Worm (Caenorhabditis elegans): ENCODE data around the gene fipr-11.

The fipr-11 gene

ce11 chrV:9911165-9911564 lies 5.2 kb upstream of the fipr-11 start:
- no peak for TF ChIP-seq egl-43 (GFP tag; IDR thresholded peaks at IDR 0.05)
- TF ChIP-seq daf-16 (GFP tag; optimal IDR thresholded peaks at IDR 0.05), result no peak
- TF ChIP-seq daf-16 (tag; optimal IDR thresholded peaks at IDR 0.05), result no peak
- TF ChIP-seq unc-62 (GFP tag; optimal IDR thresholded peaks at IDR 0.05 in 1 of 2), result peak in 1 of 2 experiments; percentile 45
- no peak for TF ChIP-seq unc-62 (tag; optimal IDR thresholded peaks at IDR 0.05)

ce11 chrV:9909624-9910023 lies 3.6 kb upstream of the fipr-11 start:
- TF ChIP-seq unc-62 (GFP tag; optimal IDR thresholded peaks at IDR 0.05 in 1 of 2) (peak in 1 of 2 experiments; percentile 96), unc-62 (tag; optimal IDR thresholded peaks at IDR 0.05) (no peak), Y5F2A.4 (GFP tag; optimal IDR thresholded peaks at IDR 0.05) (no peak)

- TF ChIP-seq unc-62 (GFP tag; optimal IDR thresholded peaks at IDR 0.05 in 1 of 2), result peak in 1 of 2 experiments; percentile 95
- no peak for TF ChIP-seq unc-62 (tag; optimal IDR thresholded peaks at IDR 0.05)
- no peak for TF ChIP-seq nhr-48 (tag; optimal IDR thresholded peaks at IDR 0.05)
These were observed 1.2 kb upstream of the fipr-11 start for ce11 chrV:9907205-9907604.

- TF ChIP-seq aly-2 (tag; optimal IDR thresholded peaks at IDR 0.05) (no peak), lim-7 (GFP tag; IDR thresholded peaks at IDR 0.05) (no peak), dmd-8 (GFP tag; IDR thresholded peaks at IDR 0.05) (no peak), ama-1 (optimal IDR thresholded peaks at IDR 0.05) (no peak), nhr-11 (tag; optimal IDR thresholded peaks at IDR 0.05) (peak; percentile 17), zfp-2 (tag; optimal IDR thresholded peaks at IDR 0.05) (no peak)
These were observed 4.9 kb downstream of the fipr-11 start for ce11 chrV:9901119-9901518.

ce11 chrV:9899278-9899677 lies 6.7 kb downstream of the fipr-11 start, which contains the start of gene egl-47:
TSS of gene egl-47 (plus strand) at chrV:9899578.
- TF ChIP-seq snpc-4 (tag; optimal IDR thresholded peaks at IDR 0.05) (no peak), lin-15B (tag; optimal IDR thresholded peaks at IDR 0.05) (no peak), arid-1 (GFP tag; conservative IDR thresholded peaks at IDR 0.05) (no peak)

ce11 chrV:9889629-9890028 lies 16.4 kb downstream of the fipr-11 start, which contains the start of gene fshr-1:
TSS of gene fshr-1 (plus strand) at chrV:9889837.
- TF ChIP-seq T26A8.4 (GFP tag; IDR thresholded peaks at IDR 0.05), result no peak
- no peak for TF ChIP-seq unc-39 (tag; optimal IDR thresholded peaks at IDR 0.05)
- no peak for TF ChIP-seq tag-97 (GFP tag; IDR thresholded peaks at IDR 0.05)
- no peak for TF ChIP-seq lin-38 (GFP tag; IDR thresholded peaks at IDR 0.05)
- no peak for TF ChIP-seq cey-2 (tag; optimal IDR thresholded peaks at IDR 0.05; ENCODE audit: borderline replicate concordance, insufficient read depth)
- 0 out of 2 replicates have a peak, but pooled peaks have one; percentile 37 for TF ChIP-seq php-3 (GFP tag; IDR thresholded peaks at IDR 0.05)
- TF ChIP-seq hif-1 (tag; optimal IDR thresholded peaks at IDR 0.05), result peak in 1 of 2 experiments; percentile 30
- peak; percentile 54 for TF ChIP-seq hlh-30 (tag; optimal IDR thresholded peaks at IDR 0.05; ENCODE audit: insufficient read depth)
- no peak for TF ChIP-seq lsy-2 (tag; optimal IDR thresholded peaks at IDR 0.05)
- no peak for TF ChIP-seq lin-13 (GFP tag; optimal IDR thresholded peaks at IDR 0.05)
- no peak for TF ChIP-seq Y105C5A.15 (GFP tag; IDR thresholded peaks at IDR 0.05)
- peak; percentile 21 for TF ChIP-seq nhr-77 (tag; optimal IDR thresholded peaks at IDR 0.05)
- no peak for TF ChIP-seq daf-16 (GFP tag; optimal IDR thresholded peaks at IDR 0.05)
- peak; percentile 98 for TF ChIP-seq daf-16 (tag; optimal IDR thresholded peaks at IDR 0.05)
- TF ChIP-seq rbr-2 (tag; optimal IDR thresholded peaks at IDR 0.05), result no peak
- no peak for TF ChIP-seq hmg-1.1 (GFP tag; IDR thresholded peaks at IDR 0.05)
- no peak for TF ChIP-seq unc-62 (GFP tag; optimal IDR thresholded peaks at IDR 0.05 in 1 of 2)
- TF ChIP-seq unc-62 (tag; optimal IDR thresholded peaks at IDR 0.05), result no peak
- peak; percentile 35 for TF ChIP-seq pqm-1 (tag; optimal IDR thresholded peaks at IDR 0.05)
- peak; percentile 27 for TF ChIP-seq aha-1 (tag)
- no peak for TF ChIP-seq zfp-2 (tag; optimal IDR thresholded peaks at IDR 0.05)
- no peak for TF ChIP-seq gei-8 (GFP tag; optimal IDR thresholded peaks at IDR 0.05)
- TF ChIP-seq ZK546.5 (tag; optimal IDR thresholded peaks at IDR 0.05), result no peak
- TF ChIP-seq zag-1 (tag; optimal IDR thresholded peaks at IDR 0.05), result no peak
- no peak for TF ChIP-seq ZK337.2 (GFP tag; IDR thresholded peaks at IDR 0.05)
- TF ChIP-seq zip-11 (GFP tag; IDR thresholded peaks at IDR 0.05), result no peak
- no peak for TF ChIP-seq nhr-237 (tag; optimal IDR thresholded peaks at IDR 0.05)
- TF ChIP-seq lin-39 (tag; optimal IDR thresholded peaks at IDR 0.05), result no peak
- TF ChIP-seq daf-12 (tag; optimal IDR thresholded peaks at IDR 0.05), result no peak
- peak; percentile 27 for TF ChIP-seq dmd-6 (GFP tag; IDR thresholded peaks at IDR 0.05)
- no peak for TF ChIP-seq F49E8.2 (tag; optimal IDR thresholded peaks at IDR 0.05; ENCODE audit: borderline replicate concordance)
- no peak for TF ChIP-seq spr-1 (tag; optimal IDR thresholded peaks at IDR 0.05)
